Worm (Caenorhabditis elegans): Measurements from ENCODE around the gene kat-1.

Gene kat-1

DNA sequence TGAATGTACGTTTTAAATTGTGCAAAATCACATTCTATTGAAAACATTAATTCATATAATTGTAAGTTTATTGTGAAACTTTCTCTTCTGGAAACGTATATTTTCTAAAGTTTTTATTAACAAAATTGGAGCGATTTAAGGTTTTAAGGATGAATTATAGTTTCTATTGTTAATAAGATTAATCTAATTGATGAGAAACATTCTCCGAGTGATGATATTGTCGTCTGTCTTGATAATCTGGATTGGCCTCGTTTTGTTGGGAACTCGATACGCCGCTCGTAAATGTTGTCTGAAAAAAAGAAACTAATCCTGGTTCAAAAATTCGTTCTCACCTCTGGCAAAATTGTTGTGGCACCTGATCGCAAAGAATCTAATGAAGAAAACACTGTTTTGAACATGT lies 32.7 kb downstream of the kat-1 start:
- TF ChIP-seq fkh-8 (tag; optimal IDR thresholded peaks at IDR 0.05) (no peak), irx-1 (tag; optimal IDR thresholded peaks at IDR 0.05) (no peak), nhr-85 (tag) (no peak), nhr-12 (tag; optimal IDR thresholded peaks at IDR 0.05) (no peak), hlh-17 (GFP tag; optimal IDR thresholded peaks at IDR 0.05; ENCODE audit: borderline replicate concordance) (no peak), snu-23 (GFP tag; optimal IDR thresholded peaks at IDR 0.05) (no peak), sptf-1 (tag; optimal IDR thresholded peaks at IDR 0.05) (no peak), lir-3 (tag; optimal IDR thresholded peaks at IDR 0.05; ENCODE audit: poor library complexity) (no peak), ceh-90 (tag; optimal IDR thresholded peaks at IDR 0.05) (no peak), ceh-63 (GFP tag; optimal IDR thresholded peaks at IDR 0.05) (no peak), unc-86 (tag; optimal IDR thresholded peaks at IDR 0.05) (no peak), ceh-8 (GFP tag; optimal IDR thresholded peaks at IDR 0.05) (no peak), hpl-2 (GFP tag; optimal IDR thresholded peaks at IDR 0.05) (no peak), mab-9 (GFP tag; IDR thresholded peaks at IDR 0.05) (no peak), F16B12.6 (tag; optimal IDR thresholded peaks at IDR 0.05) (no peak), fkh-10 (GFP tag; optimal IDR thresholded peaks at IDR 0.05) (no peak)

DNA sequence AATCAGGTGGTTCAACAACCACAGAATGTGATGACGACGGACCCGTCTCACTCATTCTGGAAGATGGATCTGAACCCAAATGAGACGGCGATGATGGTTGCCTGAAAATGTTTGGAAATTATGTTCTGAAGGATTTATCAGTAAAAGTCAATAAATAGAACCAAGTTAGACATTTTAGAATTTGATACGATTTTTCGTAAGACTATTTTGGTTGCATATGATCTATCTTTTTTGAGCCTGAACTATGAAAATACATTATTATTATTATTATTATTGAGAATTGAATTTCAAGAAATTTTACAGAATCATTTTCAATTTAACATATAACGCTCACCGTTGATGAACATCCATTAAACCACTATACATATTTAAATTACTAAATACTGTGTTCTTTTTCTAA lies 36.3 kb downstream of the kat-1 start, which contains the start of gene F10E7.9:
F10E7.9 (minus strand) TSS at position 101 of the 400 bp plus-strand sequence.
- no peak for TF ChIP-seq grh-1 (GFP tag; IDR thresholded peaks at IDR 0.05)
- no peak for TF ChIP-seq lin-15B (tag; optimal IDR thresholded peaks at IDR 0.05)
- TF ChIP-seq ztf-4 (tag; optimal IDR thresholded peaks at IDR 0.05): no peak
- TF ChIP-seq fkh-8 (tag; optimal IDR thresholded peaks at IDR 0.05): no peak
- TF ChIP-seq ceh-8 (GFP tag; optimal IDR thresholded peaks at IDR 0.05): no peak
- TF ChIP-seq pqm-1 (tag; optimal IDR thresholded peaks at IDR 0.05): no peak
- TF ChIP-seq mef-2 (tag; optimal IDR thresholded peaks at IDR 0.05): no peak
- no peak for TF ChIP-seq swsn-7 (tag; optimal IDR thresholded peaks at IDR 0.05)
- no peak for TF ChIP-seq nhr-20 (tag; optimal IDR thresholded peaks at IDR 0.05)
- no peak for TF ChIP-seq irx-1 (tag; optimal IDR thresholded peaks at IDR 0.05)
- TF ChIP-seq lin-39 (tag; optimal IDR thresholded peaks at IDR 0.05): no peak
- TF ChIP-seq ces-1 (GFP tag; optimal IDR thresholded peaks at IDR 0.05): no peak
- no peak for TF ChIP-seq nhr-28 (tag; optimal IDR thresholded peaks at IDR 0.05)

DNA sequence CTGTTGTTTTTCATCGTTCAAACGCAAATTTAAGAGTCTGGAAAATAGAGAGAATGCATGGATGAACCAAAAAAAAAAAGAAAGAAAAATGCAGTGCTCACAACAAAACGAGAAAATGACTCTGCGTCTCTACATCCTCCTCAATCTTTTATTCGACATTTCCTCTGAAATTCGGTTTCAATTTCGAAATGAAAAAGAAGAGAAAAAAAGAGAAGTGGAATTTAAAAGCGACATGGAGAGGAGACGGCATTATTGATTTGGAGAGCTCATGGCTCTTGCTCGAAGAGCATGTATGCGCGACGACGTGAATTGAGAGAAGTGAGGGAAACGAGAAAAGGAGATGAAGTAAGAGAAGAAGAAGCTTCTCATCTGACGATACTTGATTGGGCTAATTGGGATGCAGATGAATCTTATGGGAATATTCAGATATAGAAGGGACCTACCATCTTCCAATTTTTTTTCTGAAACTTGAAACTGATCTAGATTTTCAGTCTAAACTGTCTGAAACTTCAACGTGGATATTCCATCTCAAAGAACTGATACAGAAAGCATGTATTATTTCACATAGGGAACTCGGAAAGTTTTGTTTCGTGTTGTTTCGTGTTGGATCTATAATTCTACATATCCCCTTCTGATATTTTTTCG lies 37.5 kb downstream of the kat-1 start:
- TF ChIP-seq ceh-82 (tag; optimal IDR thresholded peaks at IDR 0.05) (peak in 2 of 3 experiments; percentile 20 to 44), fkh-10 (GFP tag; optimal IDR thresholded peaks at IDR 0.05) (peak; percentile 71), nhr-77 (tag; optimal IDR thresholded peaks at IDR 0.05) (no peak), lsy-2 (tag; optimal IDR thresholded peaks at IDR 0.05) (peak in 1 of 2 experiments; percentile 56), unc-86 (tag; optimal IDR thresholded peaks at IDR 0.05) (no peak), elt-2 (tag; optimal IDR thresholded peaks at IDR 0.05) (no peak), fkh-8 (tag; optimal IDR thresholded peaks at IDR 0.05) (peak; percentile 34), lin-14 (GFP tag; optimal IDR thresholded peaks at IDR 0.05) (peak; percentile 67), dsc-1 (tag; optimal IDR thresholded peaks at IDR 0.05) (no peak), ztf-11 (tag; optimal IDR thresholded peaks at IDR 0.05) (no peak), isw-1 (GFP tag; IDR thresholded peaks at IDR 0.05) (peak; percentile 18; the same call in 1 of the 2 replicates), ceh-8 (GFP tag; optimal IDR thresholded peaks at IDR 0.05) (no peak), nhr-76 (tag; optimal IDR thresholded peaks at IDR 0.05) (no peak), zip-4 (GFP tag; optimal IDR thresholded peaks at IDR 0.05) (no peak), F16B12.6 (tag; optimal IDR thresholded peaks at IDR 0.05) (peak; percentile 13), nhr-28 (tag; optimal IDR thresholded peaks at IDR 0.05) (no peak), nhr-71 (tag; optimal IDR thresholded peaks at IDR 0.05) (peak; percentile 12), lin-13 (GFP tag; optimal IDR thresholded peaks at IDR 0.05) (no peak), ceh-88 (GFP tag; IDR thresholded peaks at IDR 0.05) (no peak), efl-1 (optimal IDR thresholded peaks at IDR 0.05) (peak in 1 of 2 experiments; percentile 5), efl-1 (GFP tag; optimal IDR thresholded peaks at IDR 0.05 in 1 of 2) (no peak)

All from whole organism, L1 larva.